1 worm cellular context compared by ENCODE assay signal in the genomic region with DNA sequence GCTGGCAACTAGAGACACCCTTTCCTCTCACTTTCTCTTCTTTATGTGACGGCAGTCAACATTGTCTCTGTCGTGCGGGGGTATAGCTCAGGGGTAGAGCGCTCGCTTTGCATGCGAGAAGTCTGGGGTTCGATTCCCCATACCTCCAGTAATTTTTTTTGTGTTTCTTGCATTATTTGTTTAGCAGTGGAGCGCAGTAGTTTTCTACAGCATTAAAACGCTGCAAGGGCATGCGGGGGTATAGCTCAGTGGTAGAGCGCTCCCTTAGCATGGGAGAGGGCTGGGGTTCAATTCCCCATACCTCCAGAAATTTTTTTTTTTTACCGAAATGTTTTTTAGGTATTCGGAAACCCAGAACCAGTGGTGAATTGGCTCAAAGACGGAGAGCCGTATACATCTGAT.
TF ChIP-seq lines count a peak whose summit lies in the region.

No protein-coding gene starts in this region.

TF ChIP-seq in whole organism, young adult, 124 proteins besides CTCF, POLR2A, EP300 and RAD21 (continued from another document):
- peak; percentile 37; the same call in 1 of the 2 replicates for TF ChIP-seq F33H1.4 (GFP tag; IDR thresholded peaks at IDR 0.05; lab: Robert Waterston, UW)
- TF ChIP-seq egl-18 (GFP tag; IDR thresholded peaks at IDR 0.05; lab: Robert Waterston, UW), result peak; percentile 89
- TF ChIP-seq unc-130 (GFP tag; optimal IDR thresholded peaks at IDR 0.05; lab: Kevin White, UChicago), result peak; percentile 87
- TF ChIP-seq K12H6.12 (tag; optimal IDR thresholded peaks at IDR 0.05; lab: Kevin White, UChicago), result peak; percentile 86
- TF ChIP-seq rpc-1 (optimal IDR thresholded peaks at IDR 0.05; lab: Kevin White, UChicago), result peak; percentile 99
- TF ChIP-seq rpc-1 (tag; optimal IDR thresholded peaks at IDR 0.05; lab: Kevin White, UChicago), result peak; percentile 99
- peak in 2 of 3 experiments; percentile 50 to 85 for TF ChIP-seq lin-35 (GFP tag; optimal IDR thresholded peaks at IDR 0.05; lab: Kevin White, UChicago)
- peak; percentile 74 for TF ChIP-seq snpc-1.1 (tag; optimal IDR thresholded peaks at IDR 0.05; lab: Kevin White, UChicago; ENCODE audit: insufficient read depth)
- TF ChIP-seq ztf-18 (tag; optimal IDR thresholded peaks at IDR 0.05; lab: Kevin White, UChicago), result peak; percentile 83
- TF ChIP-seq nhr-120 (GFP tag; IDR thresholded peaks at IDR 0.05; lab: Robert Waterston, UW), result peak; percentile 98
